Fruit fly (Drosophila melanogaster) whole organism, embryonic: ENCODE data around the gene CG44000.

Source experiments
- CG10543 ChIP-seq: fragments of 200-800 bp; sonication (Bioruptor generic); optimal IDR thresholded peaks from 3 replicates; lab custom pipeline; 2017; ENCODE audit warnings: missing biosample characterization, mild to moderate bottlenecking, missing genetic modification characterization, moderate library complexity
- CG11696 ChIP-seq: fragments of 200-800 bp; sonication (Bioruptor generic); IDR thresholded peaks from 2 replicates; pipeline ENCODE4 v1.3.6; 2022; ENCODE audit warnings: missing biosample characterization, missing genetic modification characterization
- CG13894 ChIP-seq: fragments of 200-800 bp; sonication (Bioruptor generic); optimal IDR thresholded peaks from 3 replicates; lab custom pipeline; 2018; ENCODE audit warnings: missing biosample characterization, mild to moderate bottlenecking, missing genetic modification characterization, moderate library complexity
- CG14014 ChIP-seq: fragments of 200-800 bp; sonication (Bioruptor generic); IDR thresholded peaks from 2 replicates; pipeline ENCODE4 v1.3.6; 2022; ENCODE audit warnings: missing biosample characterization, missing genetic modification characterization
- CG14441 ChIP-seq: fragments of 200-800 bp; sonication (Bioruptor generic); IDR thresholded peaks from 2 replicates; pipeline ENCODE4 v1.3.6; 2022; ENCODE audit warnings: missing biosample characterization, missing genetic modification characterization
- CG15479 ChIP-seq: fragments of 200-800 bp; sonication (Bioruptor generic); optimal IDR thresholded peaks from 3 replicates; lab custom pipeline; 2019; ENCODE audit warnings: missing biosample characterization, mild to moderate bottlenecking, missing genetic modification characterization, moderate library complexity
- CG17385 ChIP-seq: fragments of 200-800 bp; sonication (Bioruptor generic); optimal IDR thresholded peaks from 3 replicates; lab custom pipeline; 2018; ENCODE audit warnings: missing biosample characterization, mild to moderate bottlenecking, missing genetic modification characterization
- CG17802 ChIP-seq: fragments of 200-800 bp; sonication (Bioruptor generic); optimal IDR thresholded peaks from 2 replicates; lab custom pipeline; 2018; ENCODE audit warnings: missing biosample characterization, mild to moderate bottlenecking, missing genetic modification characterization, moderate library complexity
- CG18262 ChIP-seq: fragments of 200-800 bp; optimal IDR thresholded peaks from 3 replicates; lab custom pipeline; 2019; ENCODE audit warnings: missing biosample characterization, mild to moderate bottlenecking, missing genetic modification characterization, moderate library complexity
- CG18619 ChIP-seq: fragments of 200-800 bp; sonication (Bioruptor generic); optimal IDR thresholded peaks from 3 replicates; lab custom pipeline; 2017; ENCODE audit warnings: missing biosample characterization, mild to moderate bottlenecking, missing genetic modification characterization
- CG2120 ChIP-seq: fragments of 200-800 bp; sonication (Bioruptor generic); optimal IDR thresholded peaks from 3 replicates; lab custom pipeline; 2016; ENCODE audit warnings: missing biosample characterization, missing genetic modification characterization
- CG2202 ChIP-seq: fragments of 200-800 bp; sonication (Bioruptor generic); optimal IDR thresholded peaks from 2 replicates; lab custom pipeline; 2018; ENCODE audit warnings: missing biosample characterization, mild to moderate bottlenecking, missing genetic modification characterization
- CG32532 ChIP-seq: fragments of 200-800 bp; sonication (Bioruptor generic); IDR thresholded peaks from 2 replicates; pipeline ENCODE4 v1.3.6; 2022; ENCODE audit warnings: missing biosample characterization, missing genetic modification characterization
- CG34422 ChIP-seq: fragments of 200-800 bp; sonication (Bioruptor generic); IDR thresholded peaks from 3 replicates; pipeline ENCODE4 v1.3.6; 2022; ENCODE audit warnings: missing biosample characterization, missing genetic modification characterization
- CG3995 ChIP-seq: fragments of 200-800 bp; sonication (Bioruptor generic); optimal IDR thresholded peaks from 3 replicates; lab custom pipeline; 2016; ENCODE audit warnings: missing biosample characterization, missing genetic modification characterization
- CG4617 ChIP-seq: fragments of 200-800 bp; sonication (Bioruptor generic); optimal IDR thresholded peaks from 3 replicates; lab custom pipeline; 2016; ENCODE audit warnings: missing biosample characterization, missing genetic modification characterization, borderline replicate concordance
- CG6765 ChIP-seq: fragments of 200-800 bp; sonication (Bioruptor generic); optimal IDR thresholded peaks from 3 replicates; lab custom pipeline; 2017; ENCODE audit warnings: missing biosample characterization, mild to moderate bottlenecking, missing genetic modification characterization
- CG7556 ChIP-seq: fragments of 200-800 bp; sonication (Bioruptor generic); optimal IDR thresholded peaks from 2 replicates; lab custom pipeline; 2017; ENCODE audit warnings: missing biosample characterization, mild to moderate bottlenecking, missing genetic modification characterization
- CG9609 ChIP-seq: fragments of 200-800 bp; sonication (Bioruptor generic); optimal IDR thresholded peaks from 3 replicates; lab custom pipeline; 2016; ENCODE audit warnings: missing biosample characterization, missing genetic modification characterization
- D ChIP-seq, 2 experiments: fragments of 200-800 bp in 1 of 2; fragments of >200 bp in 1 of 2; sonication (Bioruptor generic) in 1 of 2; optimal IDR thresholded peaks; 2 replicates in 1 of 2; 3 replicates in 1 of 2; lab custom pipeline; 2017; ENCODE audit warnings: mild to moderate bottlenecking in 1 of 2, missing biosample characterization in 1 of 2, missing genetic modification characterization in 1 of 2, missing genetic modification reagents in 1 of 2
- Dek ChIP-seq: fragments of 200-800 bp; sonication (Bioruptor generic); optimal IDR thresholded peaks from 3 replicates; lab custom pipeline; 2019; ENCODE audit warnings: missing biosample characterization, mild to moderate bottlenecking, missing genetic modification characterization, moderate library complexity
- Eip74EF ChIP-seq, 2 experiments: fragments of 200-800 bp in 1 of 2; fragments of >200 bp in 1 of 2; sonication (Bioruptor generic) in 1 of 2; optimal IDR thresholded peaks; 2 replicates each; lab custom pipeline; 2017 to 2019; ENCODE audit warnings: missing biosample characterization in 2 of 2, missing genetic modification characterization in 2 of 2, mild to moderate bottlenecking in 1 of 2, moderate library complexity in 1 of 2
- H2.0 ChIP-seq: fragments of 200-800 bp; sonication (Bioruptor generic); IDR thresholded peaks from 2 replicates; pipeline ENCODE4 v1.3.6; 2022; ENCODE audit warnings: missing biosample characterization, missing genetic modification characterization
- Hand ChIP-seq: fragments of 200-800 bp; sonication (Bioruptor generic); optimal IDR thresholded peaks from 2 replicates; lab custom pipeline; 2017; ENCODE audit warnings: mild to moderate bottlenecking, missing biosample characterization, missing genetic modification reagents, missing genetic modification characterization
- Hr78 ChIP-seq, 2 experiments: fragments of 200-800 bp in 1 of 2; fragments of >200 bp in 1 of 2; sonication (Bioruptor generic) in 1 of 2; optimal IDR thresholded peaks; 2 replicates each; lab custom pipeline; 2017 to 2019; ENCODE audit warnings: missing biosample characterization in 2 of 2, missing genetic modification characterization in 2 of 2, mild to moderate bottlenecking in 1 of 2, moderate library complexity in 1 of 2
- Jarid2 ChIP-seq: fragments of 200-800 bp; sonication (Bioruptor generic); optimal IDR thresholded peaks from 3 replicates; lab custom pipeline; 2017; ENCODE audit warnings: mild to moderate bottlenecking, missing biosample characterization, missing genetic modification reagents, missing genetic modification characterization
- MBD-R2 ChIP-seq: fragments of 200-800 bp; sonication (Bioruptor generic); IDR thresholded peaks from 2 replicates; pipeline ENCODE4 v1.3.6; 2022; ENCODE audit warnings: missing biosample characterization, missing genetic modification characterization
- Opbp ChIP-seq: fragments of 200-800 bp; sonication (Bioruptor generic); IDR thresholded peaks from 3 replicates; pipeline ENCODE4 v1.3.6; 2022; ENCODE audit warnings: missing biosample characterization, missing genetic modification characterization; ENCODE audit not compliant: partially characterized antibody
- Poxn ChIP-seq: fragments of 200-800 bp; sonication (Bioruptor generic); IDR thresholded peaks from 2 replicates; pipeline ENCODE4 v1.3.6; 2022; ENCODE audit warnings: missing biosample characterization, missing genetic modification characterization
- Six4 ChIP-seq: fragments of 200-800 bp; sonication (Bioruptor generic); optimal IDR thresholded peaks from 2 replicates; lab custom pipeline; 2016; ENCODE audit warnings: missing biosample characterization, missing genetic modification characterization
- abd-A ChIP-seq: fragments of 200-800 bp; sonication (Bioruptor generic); optimal IDR thresholded peaks from 3 replicates; lab custom pipeline; 2019; ENCODE audit warnings: missing biosample characterization, mild to moderate bottlenecking, missing genetic modification characterization, moderate library complexity
- bcd ChIP-seq: fragments of 200-800 bp; sonication (Bioruptor generic); optimal IDR thresholded peaks from 2 replicates; lab custom pipeline; 2017; ENCODE audit warnings: missing biosample characterization, mild to moderate bottlenecking, missing genetic modification characterization
- cg ChIP-seq: fragments of 200-800 bp; sonication (Bioruptor generic); optimal IDR thresholded peaks from 3 replicates; lab custom pipeline; 2019; ENCODE audit warnings: missing biosample characterization, mild to moderate bottlenecking, missing genetic modification characterization, moderate library complexity
- ci ChIP-seq: fragments of 200-800 bp; sonication (Bioruptor generic); IDR thresholded peaks from 3 replicates; pipeline ENCODE4 v1.3.6; 2022; ENCODE audit warnings: missing biosample characterization, missing genetic modification characterization
- cwo ChIP-seq: fragments of 200-800 bp; sonication (Bioruptor generic); optimal IDR thresholded peaks from 3 replicates; lab custom pipeline; 2017; ENCODE audit warnings: missing biosample characterization, missing genetic modification characterization, mild to moderate bottlenecking, moderate library complexity, missing genetic modification reagents
- emc ChIP-seq: fragments of 200-800 bp; sonication (Bioruptor generic); optimal IDR thresholded peaks from 2 replicates; lab custom pipeline; 2016; ENCODE audit warnings: missing biosample characterization, missing genetic modification characterization
- grn ChIP-seq: fragments of 200-800 bp; sonication (Bioruptor generic); optimal IDR thresholded peaks from 3 replicates; lab custom pipeline; 2017; ENCODE audit warnings: missing biosample characterization, missing genetic modification characterization
- gro ChIP-seq: fragments of 200-800 bp; sonication (Bioruptor generic); optimal IDR thresholded peaks from 2 replicates; lab custom pipeline; 2016; ENCODE audit warnings: missing biosample characterization, missing genetic modification characterization
- klu ChIP-seq: fragments of 200-800 bp; sonication (Bioruptor generic); IDR thresholded peaks from 2 replicates; pipeline ENCODE4 v1.3.6; 2022; ENCODE audit warnings: missing biosample characterization, missing genetic modification characterization
- mam ChIP-seq: fragments of 200-800 bp; sonication (Bioruptor generic); optimal IDR thresholded peaks from 3 replicates; lab custom pipeline; 2016; ENCODE audit warnings: missing biosample characterization, missing genetic modification characterization
- pros ChIP-seq: fragments of 200-800 bp; sonication (Bioruptor generic); optimal IDR thresholded peaks from 3 replicates; lab custom pipeline; 2019; ENCODE audit warnings: missing biosample characterization, mild to moderate bottlenecking, missing genetic modification characterization, moderate library complexity
- pum ChIP-seq: fragments of 200-800 bp; sonication (Bioruptor generic); optimal IDR thresholded peaks from 2 replicates; lab custom pipeline; 2016; ENCODE audit warnings: missing biosample characterization, missing genetic modification characterization
- pzg ChIP-seq: fragments of 200-800 bp; sonication (Bioruptor generic); optimal IDR thresholded peaks from 3 replicates; lab custom pipeline; 2018; ENCODE audit warnings: missing biosample characterization, mild to moderate bottlenecking, missing genetic modification characterization, moderate library complexity
- row ChIP-seq: fragments of 200-800 bp; sonication (Bioruptor generic); IDR thresholded peaks from 3 replicates; pipeline ENCODE4 v1.3.6; 2022; ENCODE audit warnings: missing biosample characterization, missing genetic modification characterization
- salm ChIP-seq: fragments of 200-800 bp; sonication (Bioruptor generic); optimal IDR thresholded peaks from 2 replicates; lab custom pipeline; 2018; ENCODE audit warnings: missing biosample characterization, mild to moderate bottlenecking, missing genetic modification characterization
- scrt ChIP-seq: fragments of 200-800 bp; sonication (Bioruptor generic); optimal IDR thresholded peaks from 2 replicates; lab custom pipeline; 2018; ENCODE audit warnings: missing biosample characterization, mild to moderate bottlenecking, missing genetic modification characterization, moderate library complexity
- z ChIP-seq: fragments of 200-800 bp; sonication (Bioruptor generic); IDR thresholded peaks from 3 replicates; pipeline ENCODE4 v1.3.6; 2022; ENCODE audit warnings: missing biosample characterization, missing genetic modification characterization

The CG44000 gene

DNA sequence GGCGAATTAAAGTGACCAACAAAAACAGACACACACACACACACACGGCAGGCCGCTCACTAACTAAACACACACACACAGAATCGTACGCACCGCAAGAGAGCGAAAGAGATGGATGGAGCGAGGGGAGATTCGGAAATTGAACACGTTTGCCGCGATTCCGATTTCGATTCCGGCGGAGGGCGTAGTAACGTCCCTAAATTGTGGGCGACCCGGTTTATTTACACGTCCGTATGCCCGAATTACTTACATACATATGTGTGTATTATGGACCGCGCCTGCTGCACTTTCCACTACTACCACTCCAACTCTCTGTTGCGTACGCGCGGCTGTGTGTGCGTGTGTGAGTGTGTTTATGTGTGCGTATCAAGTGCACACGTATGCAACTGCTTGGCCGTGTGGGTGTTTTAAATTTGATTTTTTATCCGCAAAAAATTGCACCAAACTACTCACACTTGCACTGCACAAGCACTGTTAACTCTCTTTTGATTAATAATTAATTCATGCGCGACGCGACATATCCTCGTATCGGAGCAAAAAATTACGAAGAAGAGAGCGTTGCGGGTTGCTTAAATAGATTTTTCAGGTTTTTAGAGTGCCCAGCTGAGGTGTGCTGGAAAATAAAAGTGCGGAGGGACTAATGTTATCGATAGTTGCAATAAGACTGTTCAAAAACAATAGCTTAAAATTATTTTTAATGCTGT, 50.1 kb downstream of the CG44000 start, which contains the start of gene Pgant5:
TSS of gene Pgant5 (minus strand) at position 601 of the 704 bp plus-strand sequence.
- TF ChIP-seq CG2120 (GFP tag; lab: Kevin White, UChicago), result peak; percentile 14
- TF ChIP-seq H2.0 (GFP tag; lab: Robert Waterston, UW), result 0 out of 2 replicates have a peak, but pooled peaks have one; percentile 11
- peak in 1 of 2 experiments; percentile 24 for TF ChIP-seq Hr78 (GFP tag; optimal IDR thresholded peaks at IDR 0.05; lab: Kevin White, UChicago)
- 0 out of 2 replicates have a peak, but pooled peaks have one; percentile 30 for TF ChIP-seq CG14014 (GFP tag; lab: Robert Waterston, UW)
- TF ChIP-seq CG32532 (GFP tag; lab: Robert Waterston, UW), result no peak
- no peak for TF ChIP-seq CG17802
- peak; percentile 36; the same call in 2 of the 3 replicates for TF ChIP-seq row (GFP tag; lab: Robert Waterston, UW)
- TF ChIP-seq ci (GFP tag; lab: Robert Waterston, UW), result 0 out of 3 replicates have a peak, but pooled peaks have one; percentile 19
- peak; percentile 49 for TF ChIP-seq scrt (GFP tag; lab: Kevin White, UChicago)
- TF ChIP-seq CG7556 (GFP tag; lab: Kevin White, UChicago), result peak; percentile 12
- peak; percentile 45 for TF ChIP-seq cwo (GFP tag; lab: Kevin White, UChicago)
- no peak for TF ChIP-seq pros (GFP tag; lab: Kevin White, UChicago)
- TF ChIP-seq gro (GFP tag; lab: Kevin White, UChicago), result peak; percentile 37
- TF ChIP-seq D (optimal IDR thresholded peaks at IDR 0.05; lab: Kevin White, UChicago), result peak; percentile 80
- TF ChIP-seq D (GFP tag; optimal IDR thresholded peaks at IDR 0.05; lab: Kevin White, UChicago), result no peak
- TF ChIP-seq pzg, result peak; percentile 36
- no peak for TF ChIP-seq CG2202
- TF ChIP-seq salm (tag; lab: Kevin White, UChicago), result no peak
- no peak for TF ChIP-seq Dek (tag; lab: Kevin White, UChicago)
- TF ChIP-seq mam (GFP tag; lab: Kevin White, UChicago), result no peak
- TF ChIP-seq CG17385 (GFP tag; lab: Kevin White, UChicago), result peak; percentile 63
- peak; percentile 24; the same call in 1 of the 2 replicates for TF ChIP-seq MBD-R2
- TF ChIP-seq CG9609 (GFP tag; lab: Kevin White, UChicago), result peak; percentile 17
- TF ChIP-seq emc, result no peak
- TF ChIP-seq Eip74EF (GFP tag; optimal IDR thresholded peaks at IDR 0.05; lab: Kevin White, UChicago), result peak in 1 of 2 experiments; percentile 72
- peak; percentile 42 for TF ChIP-seq Hand
- TF ChIP-seq Poxn (GFP tag; lab: Robert Waterston, UW), result no peak
- TF ChIP-seq CG6765 (GFP tag; lab: Kevin White, UChicago), result peak; percentile 42
- TF ChIP-seq z (GFP tag; lab: Robert Waterston, UW), result 0 out of 3 replicates have a peak, but pooled peaks have one; percentile 17
- TF ChIP-seq pum (GFP tag; lab: Kevin White, UChicago), result no peak
- no peak for TF ChIP-seq CG11696 (GFP tag; lab: Robert Waterston, UW)
- TF ChIP-seq klu (GFP tag; lab: Robert Waterston, UW), result 0 out of 2 replicates have a peak, but pooled peaks have one; percentile 12
- no peak for TF ChIP-seq CG3995
- no peak for TF ChIP-seq bcd
- no peak for TF ChIP-seq CG14441 (GFP tag; lab: Robert Waterston, UW)
- TF ChIP-seq abd-A (tag; lab: Kevin White, UChicago), result peak; percentile 43
- peak; percentile 90 for TF ChIP-seq Jarid2 (GFP tag; lab: Kevin White, UChicago)
- TF ChIP-seq CG15479 (GFP tag; lab: Kevin White, UChicago), result peak; percentile 79
- TF ChIP-seq cg (GFP tag; lab: Kevin White, UChicago), result peak; percentile 100
- TF ChIP-seq CG18619 (GFP tag; lab: Kevin White, UChicago), result no peak
- peak; percentile 26 for TF ChIP-seq CG10543 (GFP tag; lab: Kevin White, UChicago)
- TF ChIP-seq CG13894 (tag; lab: Kevin White, UChicago), result peak; percentile 30
- TF ChIP-seq CG4617 (GFP tag; lab: Kevin White, UChicago), result peak; percentile 24
- peak; percentile 37; the same call in 1 of the 3 replicates for TF ChIP-seq Opbp (GFP tag; lab: Robert Waterston, UW)
- 0 out of 3 replicates have a peak, but pooled peaks have one; percentile 40 for TF ChIP-seq CG34422 (GFP tag; lab: Robert Waterston, UW)
- TF ChIP-seq grn, result no peak
- no peak for TF ChIP-seq CG18262 (tag; lab: Kevin White, UChicago)
- no peak for TF ChIP-seq Six4 (GFP tag; lab: Kevin White, UChicago)
